Worm (Caenorhabditis elegans): ENCODE results near the gene grl-30.

The grl-30 gene

DNA sequence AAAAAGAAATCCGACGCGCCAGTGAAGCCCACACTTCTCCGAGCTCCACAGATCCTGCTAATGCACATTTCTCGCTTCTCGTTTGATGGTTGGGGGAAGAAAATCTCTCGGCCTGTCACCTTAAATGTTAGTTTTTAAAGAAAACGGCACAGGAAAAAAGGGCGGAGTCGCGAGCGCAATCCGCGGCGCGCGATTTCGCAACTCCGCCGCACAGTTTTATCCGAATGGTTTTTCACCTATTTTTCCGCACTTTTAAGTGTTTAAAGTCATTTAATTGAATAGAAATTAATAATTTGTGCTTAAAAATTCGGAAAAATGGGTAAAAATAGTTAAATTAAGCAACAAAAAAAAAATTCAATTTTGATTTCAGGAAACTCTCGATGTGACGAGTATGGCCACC, 31.5 kb downstream of the grl-30 start:
- no peak for TF ChIP-seq nhr-23 (tag; optimal IDR thresholded peaks at IDR 0.05)
- peak; percentile 28 for TF ChIP-seq F13H6.1 (tag; optimal IDR thresholded peaks at IDR 0.05)
- no peak for TF ChIP-seq elt-3 (tag; optimal IDR thresholded peaks at IDR 0.05)
- no peak for TF ChIP-seq ztf-4 (tag; optimal IDR thresholded peaks at IDR 0.05)
- TF ChIP-seq snpc-4 (tag; optimal IDR thresholded peaks at IDR 0.05): no peak
- no peak for TF ChIP-seq nhr-25 (tag; optimal IDR thresholded peaks at IDR 0.05)
- TF ChIP-seq ztf-11 (tag; optimal IDR thresholded peaks at IDR 0.05): no peak
- TF ChIP-seq fos-1 (tag; optimal IDR thresholded peaks at IDR 0.05): no peak
- TF ChIP-seq crh-2 (tag; optimal IDR thresholded peaks at IDR 0.05): peak; percentile 21
- no peak for TF ChIP-seq mab-5 (tag; optimal IDR thresholded peaks at IDR 0.05)
- no peak for TF ChIP-seq R02D3.7 (tag; optimal IDR thresholded peaks at IDR 0.05)
- no peak for TF ChIP-seq alr-1 (tag; optimal IDR thresholded peaks at IDR 0.05)
- TF ChIP-seq nhr-11 (tag; optimal IDR thresholded peaks at IDR 0.05): no peak
- no peak for TF ChIP-seq aly-2 (tag; optimal IDR thresholded peaks at IDR 0.05)
- TF ChIP-seq nhr-21 (tag; optimal IDR thresholded peaks at IDR 0.05): no peak
- no peak for TF ChIP-seq egl-27 (tag; optimal IDR thresholded peaks at IDR 0.05)
- TF ChIP-seq C34F6.9 (tag; optimal IDR thresholded peaks at IDR 0.05): no peak
- TF ChIP-seq mbf-1 (tag; optimal IDR thresholded peaks at IDR 0.05): no peak
- TF ChIP-seq sma-9 (GFP tag; optimal IDR thresholded peaks at IDR 0.05): peak; percentile 32
- TF ChIP-seq sma-9 (tag; optimal IDR thresholded peaks at IDR 0.05): no peak
- no peak for TF ChIP-seq lin-39 (tag; optimal IDR thresholded peaks at IDR 0.05)
- TF ChIP-seq nhr-12 (tag; optimal IDR thresholded peaks at IDR 0.05): no peak
- peak; percentile 37 for TF ChIP-seq lin-11 (tag; optimal IDR thresholded peaks at IDR 0.05)
- TF ChIP-seq Y55F3AM.14 (GFP tag; optimal IDR thresholded peaks at IDR 0.05): no peak
- no peak for TF ChIP-seq ceh-16 (tag; optimal IDR thresholded peaks at IDR 0.05)
- TF ChIP-seq skn-1 (tag; optimal IDR thresholded peaks at IDR 0.05): no peak
- no peak for TF ChIP-seq nhr-10 (tag; optimal IDR thresholded peaks at IDR 0.05)
- TF ChIP-seq mdl-1 (tag; optimal IDR thresholded peaks at IDR 0.05): no peak
- TF ChIP-seq ZK546.5 (tag; optimal IDR thresholded peaks at IDR 0.05): no peak
- TF ChIP-seq nhr-77 (tag; optimal IDR thresholded peaks at IDR 0.05): no peak
- TF ChIP-seq nhr-6 (tag; optimal IDR thresholded peaks at IDR 0.05): no peak
- TF ChIP-seq nhr-237 (tag; optimal IDR thresholded peaks at IDR 0.05): no peak
- no peak for TF ChIP-seq sem-4 (tag; optimal IDR thresholded peaks at IDR 0.05)
- peak; percentile 28 for TF ChIP-seq sma-3 (GFP tag; optimal IDR thresholded peaks at IDR 0.05)
- peak; percentile 18 for TF ChIP-seq lin-13 (GFP tag; optimal IDR thresholded peaks at IDR 0.05)
- no peak for TF ChIP-seq blmp-1 (tag; optimal IDR thresholded peaks at IDR 0.05; ENCODE audit: insufficient read depth)
- TF ChIP-seq gmeb-1 (tag; optimal IDR thresholded peaks at IDR 0.05): peak; percentile 40
- no peak for TF ChIP-seq elt-1 (tag; optimal IDR thresholded peaks at IDR 0.05)
- TF ChIP-seq lsy-2 (tag; optimal IDR thresholded peaks at IDR 0.05): peak in 1 of 2 experiments; percentile 32
- no peak for TF ChIP-seq zag-1 (tag; optimal IDR thresholded peaks at IDR 0.05)
- no peak for TF ChIP-seq ama-1 (optimal IDR thresholded peaks at IDR 0.05)
- TF ChIP-seq ztf-1 (GFP tag; conservative IDR thresholded peaks at IDR 0.05): no peak
- no peak for TF ChIP-seq dmd-4 (tag; optimal IDR thresholded peaks at IDR 0.05)
- TF ChIP-seq unc-62 (GFP tag; optimal IDR thresholded peaks at IDR 0.05): no peak
- peak; percentile 44 for TF ChIP-seq unc-55 (GFP tag; optimal IDR thresholded peaks at IDR 0.05)
- TF ChIP-seq unc-39 (tag; optimal IDR thresholded peaks at IDR 0.05): no peak
- no peak for TF ChIP-seq nhr-129 (tag; optimal IDR thresholded peaks at IDR 0.05)
- TF ChIP-seq peb-1 (tag; optimal IDR thresholded peaks at IDR 0.05): no peak
- no peak for TF ChIP-seq ceh-82 (tag; optimal IDR thresholded peaks at IDR 0.05)

DNA sequence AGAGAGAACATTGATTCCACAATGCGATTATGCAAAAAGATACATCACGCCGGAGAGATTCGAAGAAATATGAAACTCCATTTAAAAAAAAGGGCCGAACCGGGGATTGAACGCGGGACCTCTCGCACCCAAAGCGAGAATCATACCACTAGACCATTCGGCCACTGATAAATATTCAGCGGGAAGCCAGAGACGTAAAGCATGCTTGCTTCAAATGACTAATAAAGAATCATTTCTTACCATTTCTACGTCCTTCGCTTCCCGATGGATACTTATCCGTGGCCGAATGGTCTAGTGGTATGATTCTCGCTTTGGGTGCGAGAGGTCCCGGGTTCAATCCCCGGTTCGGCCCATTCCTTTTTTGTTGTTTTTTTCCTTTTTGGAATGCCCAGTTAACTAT, 32.1 kb downstream of the grl-30 start:
- no peak for TF ChIP-seq nhr-129 (tag; optimal IDR thresholded peaks at IDR 0.05)
- no peak for TF ChIP-seq Y55F3AM.14 (GFP tag; optimal IDR thresholded peaks at IDR 0.05)
- no peak for TF ChIP-seq alr-1 (tag; optimal IDR thresholded peaks at IDR 0.05)
